Fruit fly (Drosophila melanogaster) whole organism, wandering third instar larva: Measurements from ENCODE around the gene CG31493.

Experiments used
- Abd-B ChIP-seq: fragments of >200 bp; optimal IDR thresholded peaks from 2 replicates; lab custom pipeline; 2017; ENCODE audit warnings: missing biosample characterization, missing genetic modification characterization
- CG32264 ChIP-seq: fragments of 200-800 bp; sonication (Bioruptor generic); optimal IDR thresholded peaks from 2 replicates; lab custom pipeline; 2016; ENCODE audit warnings: missing biosample characterization, missing genetic modification characterization
- CG9705 ChIP-seq: fragments of 200-800 bp; sonication (Bioruptor generic); optimal IDR thresholded peaks from 2 replicates; lab custom pipeline; 2018; ENCODE audit warnings: missing biosample characterization, mild to moderate bottlenecking, missing genetic modification characterization
- HLH106 ChIP-seq: fragments of 200-800 bp; optimal IDR thresholded peaks from 3 replicates; lab custom pipeline; 2019; ENCODE audit warnings: missing biosample characterization, mild to moderate bottlenecking, missing genetic modification characterization, moderate library complexity
- Hr83 ChIP-seq: fragments of 200-300 bp; sonication (Bioruptor generic); optimal IDR thresholded peaks from 2 replicates; lab custom pipeline; 2016; ENCODE audit warnings: missing biosample characterization, mild to moderate bottlenecking, missing genetic modification characterization, moderate library complexity; ENCODE audit not compliant: poor library complexity, severe bottlenecking
- Jra ChIP-seq: sonication (Bioruptor generic); optimal IDR thresholded peaks from 2 replicates; lab custom pipeline; 2016; ENCODE audit warnings: missing biosample characterization, missing genetic modification characterization
- Mio ChIP-seq: sonication (Bioruptor generic); optimal IDR thresholded peaks from 2 replicates; lab custom pipeline; 2016; ENCODE audit warnings: missing biosample characterization, missing genetic modification characterization
- Myc ChIP-seq: fragments of >200 bp; optimal IDR thresholded peaks from 2 replicates; lab custom pipeline; 2017
- OdsH ChIP-seq: fragments of 200-800 bp; sonication (Bioruptor generic); optimal IDR thresholded peaks from 2 replicates; lab custom pipeline; 2016; ENCODE audit warnings: missing biosample characterization, mild to moderate bottlenecking, missing genetic modification characterization
- h ChIP-seq: fragments of 200-800 bp; sonication (Bioruptor generic); optimal IDR thresholded peaks from 3 replicates; lab custom pipeline; 2016; ENCODE audit warnings: missing biosample characterization, mild to moderate bottlenecking, missing genetic modification characterization
- lola ChIP-seq: fragments of >200 bp; optimal IDR thresholded peaks from 2 replicates; lab custom pipeline; 2017; ENCODE audit warnings: missing biosample characterization, missing genetic modification characterization
- pan ChIP-seq: fragments of >200 bp; optimal IDR thresholded peaks from 2 replicates; lab custom pipeline; 2017
- rgr ChIP-seq: fragments of 200-800 bp; sonication (Bioruptor generic); optimal IDR thresholded peaks from 3 replicates; lab custom pipeline; 2016; ENCODE audit warnings: missing biosample characterization, mild to moderate bottlenecking, missing genetic modification characterization
- woc ChIP-seq: sonication (Bioruptor generic); optimal IDR thresholded peaks from 2 replicates; lab custom pipeline; 2016; ENCODE audit warnings: missing biosample characterization, mild to moderate bottlenecking, missing genetic modification characterization

- TF ChIP-seq CG9705 (GFP tag; lab: Kevin White, UChicago) (no peak), lola (no peak), rgr (no peak), HLH106 (no peak), Myc (lab: Kevin White, UChicago) (no peak), Abd-B (GFP tag; lab: Kevin White, UChicago) (no peak), Jra (GFP tag; lab: Kevin White, UChicago) (no peak), h (no peak), CG32264 (GFP tag; lab: Kevin White, UChicago) (no peak), woc (GFP tag; lab: Kevin White, UChicago) (no peak), Hr83 (GFP tag; lab: Kevin White, UChicago) (no peak), pan (no peak), Mio (GFP tag; lab: Kevin White, UChicago) (no peak), OdsH (GFP tag; lab: Kevin White, UChicago) (no peak)
Measured at dm6 chr3R:7117590-7117989, 13.8 kb upstream of the CG31493 start, which contains the start of gene Mlp84B.
